Fruit fly (Drosophila melanogaster) whole organism, embryonic: Measurements from ENCODE around the gene CG42784.
A peak's percentile ranks its signal among the peaks of the same experiment; 100 is the strongest.

Source experiments
- Abd-B ChIP-seq: fragments of 200-800 bp; sonication (Bioruptor generic); optimal IDR thresholded peaks from 2 replicates; lab custom pipeline; 2018; ENCODE audit warnings: missing biosample characterization, mild to moderate bottlenecking, missing genetic modification characterization, moderate library complexity
- BEAF-32 ChIP-seq: fragments of 200-800 bp; sonication (Bioruptor generic); optimal IDR thresholded peaks from 3 replicates; lab custom pipeline; 2017; ENCODE audit warnings: missing biosample characterization, missing genetic modification characterization, mild to moderate bottlenecking, moderate library complexity, missing genetic modification reagents
- Bdp1 ChIP-seq: fragments of 200-800 bp; sonication (Bioruptor generic); optimal IDR thresholded peaks from 3 replicates; lab custom pipeline; 2016; ENCODE audit warnings: missing biosample characterization, missing genetic modification characterization
- CG10147 ChIP-seq: fragments of 200-800 bp; sonication (Bioruptor generic); optimal IDR thresholded peaks from 2 replicates; lab custom pipeline; 2019; ENCODE audit warnings: missing biosample characterization, mild to moderate bottlenecking, missing genetic modification characterization, moderate library complexity
- CG1024 ChIP-seq: fragments of 200-800 bp; sonication (Bioruptor generic); IDR thresholded peaks from 2 replicates; pipeline ENCODE4 v1.3.6; 2022; ENCODE audit warnings: missing biosample characterization, missing genetic modification characterization
- CG10462 ChIP-seq: fragments of 200-800 bp; sonication (Bioruptor generic); optimal IDR thresholded peaks from 2 replicates; lab custom pipeline; 2016; ENCODE audit warnings: missing biosample characterization, missing genetic modification characterization
- CG10543 ChIP-seq: fragments of 200-800 bp; sonication (Bioruptor generic); optimal IDR thresholded peaks from 3 replicates; lab custom pipeline; 2017; ENCODE audit warnings: missing biosample characterization, mild to moderate bottlenecking, missing genetic modification characterization, moderate library complexity
- CG11247 ChIP-seq: fragments of 200-800 bp; sonication (Bioruptor generic); IDR thresholded peaks from 2 replicates; pipeline ENCODE4 v1.3.6; 2022; ENCODE audit warnings: missing biosample characterization, missing genetic modification characterization
- CG12071 ChIP-seq: fragments of 200-800 bp; sonication (Bioruptor generic); optimal IDR thresholded peaks from 3 replicates; lab custom pipeline; 2018; ENCODE audit warnings: missing biosample characterization, mild to moderate bottlenecking, missing genetic modification characterization
- CG12104 ChIP-seq: fragments of 200-800 bp; sonication (Bioruptor generic); optimal IDR thresholded peaks from 3 replicates; lab custom pipeline; 2016; ENCODE audit warnings: missing biosample characterization, missing genetic modification characterization
- CG14860 ChIP-seq: fragments of 200-800 bp; sonication (Bioruptor generic); IDR thresholded peaks from 3 replicates; pipeline ENCODE4 v1.3.6; 2022; ENCODE audit warnings: missing biosample characterization, missing genetic modification characterization; ENCODE audit not compliant: partially characterized antibody
- CG18262 ChIP-seq: fragments of 200-800 bp; optimal IDR thresholded peaks from 3 replicates; lab custom pipeline; 2019; ENCODE audit warnings: missing biosample characterization, mild to moderate bottlenecking, missing genetic modification characterization, moderate library complexity
- CG3163 ChIP-seq: fragments of 200-800 bp; sonication (Bioruptor generic); optimal IDR thresholded peaks from 3 replicates; lab custom pipeline; 2016; ENCODE audit warnings: missing biosample characterization, missing genetic modification characterization
- CG4820 ChIP-seq: fragments of 200-800 bp; sonication (Bioruptor generic); optimal IDR thresholded peaks from 3 replicates; lab custom pipeline; 2016; ENCODE audit warnings: missing biosample characterization, missing genetic modification characterization
- CG5180 ChIP-seq: fragments of 200-800 bp; sonication (Bioruptor generic); optimal IDR thresholded peaks from 3 replicates; lab custom pipeline; 2017; ENCODE audit warnings: missing biosample characterization, missing genetic modification characterization, mild to moderate bottlenecking, moderate library complexity, missing genetic modification reagents
- CG6689 ChIP-seq: fragments of 200-800 bp; sonication (Bioruptor generic); IDR thresholded peaks from 2 replicates; pipeline ENCODE4 v1.3.6; 2022; ENCODE audit warnings: missing biosample characterization, missing genetic modification characterization
- CG6813 ChIP-seq: fragments of 200-800 bp; sonication (Bioruptor generic); optimal IDR thresholded peaks from 2 replicates; lab custom pipeline; 2017; ENCODE audit warnings: missing biosample characterization, missing genetic modification characterization, mild to moderate bottlenecking, moderate library complexity, missing genetic modification reagents
- CG7839 ChIP-seq: fragments of 200-800 bp; sonication (Bioruptor generic); optimal IDR thresholded peaks from 3 replicates; lab custom pipeline; 2018; ENCODE audit warnings: missing biosample characterization, mild to moderate bottlenecking, missing genetic modification characterization, moderate library complexity
- CTCF ChIP-seq: fragments of 200-800 bp; sonication (Bioruptor generic); optimal IDR thresholded peaks from 2 replicates; lab custom pipeline; 2017; ENCODE audit warnings: missing biosample characterization, mild to moderate bottlenecking, missing genetic modification characterization, moderate library complexity
- Chrac-16 ChIP-seq: fragments of 200-800 bp; sonication (Bioruptor generic); optimal IDR thresholded peaks from 3 replicates; lab custom pipeline; 2016; ENCODE audit warnings: missing biosample characterization, missing genetic modification characterization
- CkIIα-i1 ChIP-seq: fragments of 200-800 bp; sonication (Bioruptor generic); IDR thresholded peaks from 2 replicates; pipeline ENCODE4 v1.3.6; 2022; ENCODE audit warnings: missing biosample characterization, missing genetic modification characterization
- Drgx ChIP-seq: fragments of 200-800 bp; sonication (Bioruptor generic); IDR thresholded peaks from 2 replicates; pipeline ENCODE4 v1.3.6; 2022; ENCODE audit warnings: missing biosample characterization, missing genetic modification characterization
- ERR ChIP-seq: fragments of 200-800 bp; sonication (Bioruptor generic); optimal IDR thresholded peaks from 2 replicates; lab custom pipeline; 2016; ENCODE audit warnings: missing biosample characterization, missing genetic modification characterization
- Fer3 ChIP-seq: fragments of 200-800 bp; sonication (Bioruptor generic); optimal IDR thresholded peaks from 2 replicates; lab custom pipeline; 2018; ENCODE audit warnings: missing biosample characterization, mild to moderate bottlenecking, missing genetic modification characterization, moderate library complexity
- H2.0 ChIP-seq: fragments of 200-800 bp; sonication (Bioruptor generic); IDR thresholded peaks from 2 replicates; pipeline ENCODE4 v1.3.6; 2022; ENCODE audit warnings: missing biosample characterization, missing genetic modification characterization
- HLH3B ChIP-seq: fragments of 200-800 bp; sonication (Bioruptor generic); IDR thresholded peaks from 2 replicates; pipeline ENCODE4 v1.3.6; 2022; ENCODE audit warnings: missing biosample characterization, missing genetic modification characterization
- Hand ChIP-seq: fragments of 200-800 bp; sonication (Bioruptor generic); optimal IDR thresholded peaks from 2 replicates; lab custom pipeline; 2017; ENCODE audit warnings: mild to moderate bottlenecking, missing biosample characterization, missing genetic modification reagents, missing genetic modification characterization
- MESR4 ChIP-seq: fragments of 200-800 bp; sonication (Bioruptor generic); optimal IDR thresholded peaks from 2 replicates; lab custom pipeline; 2018; ENCODE audit warnings: missing biosample characterization, mild to moderate bottlenecking, missing genetic modification characterization, moderate library complexity
- Mes4 ChIP-seq: fragments of 200-800 bp; sonication (Bioruptor generic); optimal IDR thresholded peaks from 2 replicates; lab custom pipeline; 2016; ENCODE audit warnings: missing biosample characterization, missing genetic modification characterization
- NFAT ChIP-seq: fragments of 200-800 bp; sonication (Bioruptor generic); IDR thresholded peaks from 2 replicates; pipeline ENCODE4 v1.3.6; 2022; ENCODE audit warnings: missing biosample characterization, missing genetic modification characterization
- Scr ChIP-seq: fragments of 200-800 bp; sonication (Bioruptor generic); IDR thresholded peaks from 2 replicates; pipeline ENCODE4 v1.3.6; 2022; ENCODE audit warnings: missing biosample characterization, missing genetic modification characterization; ENCODE audit not compliant: partially characterized antibody
- Spps ChIP-seq: fragments of 200-800 bp; sonication (Bioruptor generic); optimal IDR thresholded peaks from 2 replicates; lab custom pipeline; 2018; ENCODE audit warnings: missing biosample characterization, mild to moderate bottlenecking, missing genetic modification characterization
- Usf ChIP-seq: fragments of 200-800 bp; sonication (Bioruptor generic); optimal IDR thresholded peaks from 2 replicates; lab custom pipeline; 2017; ENCODE audit warnings: missing genotype, missing biosample characterization, missing genetic modification characterization
- bcd ChIP-seq: fragments of 200-800 bp; sonication (Bioruptor generic); optimal IDR thresholded peaks from 2 replicates; lab custom pipeline; 2017; ENCODE audit warnings: missing biosample characterization, mild to moderate bottlenecking, missing genetic modification characterization
- caup ChIP-seq: fragments of 200-800 bp; sonication (Bioruptor generic); optimal IDR thresholded peaks from 3 replicates; lab custom pipeline; 2017; ENCODE audit warnings: missing biosample characterization, mild to moderate bottlenecking, missing genetic modification characterization, moderate library complexity; ENCODE audit not compliant: severe bottlenecking
- ci ChIP-seq: fragments of 200-800 bp; sonication (Bioruptor generic); IDR thresholded peaks from 3 replicates; pipeline ENCODE4 v1.3.6; 2022; ENCODE audit warnings: missing biosample characterization, missing genetic modification characterization
- dan ChIP-seq: fragments of 200-800 bp; sonication (Bioruptor generic); IDR thresholded peaks from 2 replicates; pipeline ENCODE4 v1.3.6; 2022; ENCODE audit warnings: missing biosample characterization, missing genetic modification characterization
- dati ChIP-seq: fragments of 200-800 bp; sonication (Bioruptor generic); IDR thresholded peaks from 2 replicates; pipeline ENCODE4 v1.3.6; 2022; ENCODE audit warnings: missing biosample characterization, missing genetic modification characterization
- disco-r ChIP-seq: fragments of 200-800 bp; sonication (Bioruptor generic); optimal IDR thresholded peaks from 2 replicates; lab custom pipeline; 2016; ENCODE audit warnings: missing biosample characterization, missing genetic modification characterization
- gcm2 ChIP-seq: fragments of 200-800 bp; sonication (Bioruptor generic); optimal IDR thresholded peaks from 2 replicates; lab custom pipeline; 2016; ENCODE audit warnings: missing biosample characterization, missing genetic modification characterization
- gem ChIP-seq: fragments of 200-800 bp; sonication (Bioruptor generic); optimal IDR thresholded peaks from 2 replicates; lab custom pipeline; 2019; ENCODE audit warnings: missing biosample characterization, mild to moderate bottlenecking, missing genetic modification characterization, moderate library complexity
- mld ChIP-seq: fragments of 200-800 bp; sonication (Bioruptor generic); IDR thresholded peaks from 3 replicates; pipeline ENCODE4 v1.3.6; 2022; ENCODE audit warnings: missing biosample characterization, missing genetic modification characterization; ENCODE audit not compliant: partially characterized antibody
- nau ChIP-seq: fragments of 200-800 bp; sonication (Bioruptor generic); optimal IDR thresholded peaks from 3 replicates; lab custom pipeline; 2017; ENCODE audit warnings: missing biosample characterization, mild to moderate bottlenecking, missing genetic modification characterization, missing genetic modification reagents
- onecut ChIP-seq: fragments of 200-800 bp; sonication (Bioruptor generic); IDR thresholded peaks from 2 replicates; pipeline ENCODE4 v1.3.6; 2022; ENCODE audit warnings: missing biosample characterization, missing genetic modification characterization
- pfk ChIP-seq: fragments of 200-800 bp; sonication (Bioruptor generic); optimal IDR thresholded peaks from 2 replicates; lab custom pipeline; 2018; ENCODE audit warnings: missing biosample characterization, mild to moderate bottlenecking, missing genetic modification characterization, moderate library complexity
- psq ChIP-seq: fragments of 200-800 bp; sonication (Bioruptor generic); optimal IDR thresholded peaks from 2 replicates; lab custom pipeline; 2017; ENCODE audit warnings: missing biosample characterization, missing genetic modification characterization
- pum ChIP-seq: fragments of 200-800 bp; sonication (Bioruptor generic); optimal IDR thresholded peaks from 2 replicates; lab custom pipeline; 2016; ENCODE audit warnings: missing biosample characterization, missing genetic modification characterization
- sim ChIP-seq: fragments of 200-800 bp; sonication (Bioruptor generic); IDR thresholded peaks from 2 replicates; pipeline ENCODE4 v1.3.6; 2022; ENCODE audit warnings: missing biosample characterization, missing genetic modification characterization
- sisA ChIP-seq: fragments of 200-800 bp; sonication (Bioruptor generic); IDR thresholded peaks from 2 replicates; pipeline ENCODE4 v1.3.6; 2022; ENCODE audit warnings: missing biosample characterization, missing genetic modification characterization
- sob ChIP-seq: fragments of 200-800 bp; sonication (Bioruptor generic); IDR thresholded peaks from 2 replicates; pipeline ENCODE4 v1.3.6; 2022; ENCODE audit warnings: missing biosample characterization, missing genetic modification characterization
- trem ChIP-seq: fragments of 200-800 bp; optimal IDR thresholded peaks from 3 replicates; lab custom pipeline; 2019; ENCODE audit warnings: missing biosample characterization, mild to moderate bottlenecking, missing genetic modification characterization, moderate library complexity

The CG42784 gene

dm6 chr2L:13398614-13399161, 16.5 kb upstream of the CG42784 start, which contains the start of the genes CG10859 and CG7110 (continued):
- TF ChIP-seq sisA (GFP tag; lab: Robert Waterston, UW), result no peak
- TF ChIP-seq BEAF-32 (GFP tag; lab: Kevin White, UChicago), result peak; percentile 10
- no peak for TF ChIP-seq dati (GFP tag; lab: Robert Waterston, UW)
- TF ChIP-seq H2.0 (GFP tag; lab: Robert Waterston, UW), result no peak
- peak; percentile 46 for TF ChIP-seq MESR4
- peak; percentile 37 for TF ChIP-seq CG10147
- peak; percentile 17 for TF ChIP-seq Mes4
- peak; percentile 42 for TF ChIP-seq CG12071 (GFP tag; lab: Kevin White, UChicago)
- no peak for TF ChIP-seq Abd-B (GFP tag; lab: Kevin White, UChicago)
- TF ChIP-seq CG1024, result peak; percentile 21; the same call in 1 of the 2 replicates
- TF ChIP-seq trem (tag; lab: Kevin White, UChicago), result peak; percentile 56
- TF ChIP-seq CG5180 (GFP tag; lab: Kevin White, UChicago), result no peak
- no peak for TF ChIP-seq pum (GFP tag; lab: Kevin White, UChicago)
- TF ChIP-seq Bdp1 (GFP tag; lab: Kevin White, UChicago), result no peak
- no peak for TF ChIP-seq CG10462 (GFP tag; lab: Kevin White, UChicago)
- no peak for TF ChIP-seq CG11247
- TF ChIP-seq psq (GFP tag; lab: Kevin White, UChicago), result no peak
- TF ChIP-seq CkIIα-i1, result no peak
- TF ChIP-seq mld (GFP tag; lab: Robert Waterston, UW), result no peak
- peak; percentile 26 for TF ChIP-seq pfk (GFP tag; lab: Kevin White, UChicago)
- peak; percentile 55 for TF ChIP-seq nau (GFP tag; lab: Kevin White, UChicago)
- no peak for TF ChIP-seq Scr (GFP tag; lab: Robert Waterston, UW)
- peak; percentile 41 for TF ChIP-seq CG12104 (GFP tag; lab: Kevin White, UChicago)
- TF ChIP-seq Fer3 (tag; lab: Kevin White, UChicago), result peak; percentile 63
- TF ChIP-seq CG7839, result peak; percentile 40
- TF ChIP-seq HLH3B (GFP tag; lab: Robert Waterston, UW), result 0 out of 2 replicates have a peak, but pooled peaks have one; percentile 19
- TF ChIP-seq Drgx (GFP tag; lab: Robert Waterston, UW), result no peak
- TF ChIP-seq disco-r (GFP tag; lab: Kevin White, UChicago), result no peak
- TF ChIP-seq gem (tag; lab: Kevin White, UChicago), result peak; percentile 25
- TF ChIP-seq CG14860 (GFP tag; lab: Robert Waterston, UW), result no peak
- TF ChIP-seq CG10543 (GFP tag; lab: Kevin White, UChicago), result peak; percentile 26
- peak; percentile 79 for TF ChIP-seq caup (GFP tag; lab: Kevin White, UChicago)
- TF ChIP-seq CTCF (GFP tag; lab: Kevin White, UChicago), result no peak
- no peak for TF ChIP-seq ERR (GFP tag; lab: Kevin White, UChicago)
- no peak for TF ChIP-seq Hand
- peak; percentile 29 for TF ChIP-seq CG6813 (GFP tag; lab: Kevin White, UChicago)
- TF ChIP-seq NFAT, result no peak; the same call in 1 of the 2 replicates
- TF ChIP-seq gcm2 (GFP tag; lab: Kevin White, UChicago), result no peak
- no peak for TF ChIP-seq sob (GFP tag; lab: Robert Waterston, UW)
- TF ChIP-seq ci, result peak; percentile 88
- no peak for TF ChIP-seq Usf (GFP tag; lab: Kevin White, UChicago)
- peak; percentile 52 for TF ChIP-seq onecut (GFP tag; lab: Robert Waterston, UW)
- no peak for TF ChIP-seq Chrac-16 (GFP tag; lab: Kevin White, UChicago)
- peak; percentile 32 for TF ChIP-seq CG18262 (tag; lab: Kevin White, UChicago)
- no peak for TF ChIP-seq CG6689 (GFP tag; lab: Robert Waterston, UW)
- TF ChIP-seq sim (GFP tag; lab: Robert Waterston, UW), result no peak
- TF ChIP-seq CG3163 (GFP tag; lab: Kevin White, UChicago), result no peak
- peak; percentile 63 for TF ChIP-seq bcd (GFP tag; lab: Kevin White, UChicago)
- TF ChIP-seq Spps (tag; lab: Kevin White, UChicago), result no peak
- no peak for TF ChIP-seq dan
- no peak for TF ChIP-seq CG4820 (GFP tag; lab: Kevin White, UChicago)
